Worm (Caenorhabditis elegans) whole organism, L1 larva: ENCODE measurements around the gene H03G16.5.
A peak's percentile ranks its signal among the peaks of the same experiment; 100 is the strongest.

Source experiments
- aha-1 ChIP-seq: fragments of 150-350 bp; optimal IDR thresholded peaks from 2 replicates; lab custom pipeline; 2014; ENCODE audit warnings: missing biosample characterization, missing genetic modification characterization
- alr-1 ChIP-seq: fragments of 200-800 bp; sonication (Bioruptor generic); optimal IDR thresholded peaks from 2 replicates; lab custom pipeline; 2018; ENCODE audit warnings: borderline replicate concordance, mild to moderate bottlenecking, missing genetic modification characterization, missing compliant biosample characterization
- aly-2 ChIP-seq: fragments of 150-350 bp; optimal IDR thresholded peaks from 2 replicates; lab custom pipeline; 2014; ENCODE audit warnings: missing biosample characterization, missing genetic modification characterization
- ama-1 ChIP-seq: fragments of 150-350 bp; optimal IDR thresholded peaks from 2 replicates; lab custom pipeline; 2014
- blmp-1 ChIP-seq: fragments of 150-350 bp; optimal IDR thresholded peaks from 2 replicates; lab custom pipeline; 2014; ENCODE audit warnings: missing biosample characterization, missing genetic modification characterization
- ceh-63 ChIP-seq: fragments of 200-800 bp; sonication (Bioruptor generic); optimal IDR thresholded peaks from 2 replicates; lab custom pipeline; 2018; ENCODE audit warnings: mild to moderate bottlenecking, missing genetic modification characterization, missing compliant biosample characterization
- ceh-82 ChIP-seq, 3 experiments: fragments of 150-350 bp in 1 of 3; sonication (generic microtip) in 2 of 3; optimal IDR thresholded peaks; 2 replicates each; lab custom pipeline; 2014 to 2017; ENCODE audit warnings: missing biosample characterization in 3 of 3, missing genetic modification characterization in 3 of 3
- ces-1 ChIP-seq: fragments of 150-350 bp; optimal IDR thresholded peaks from 2 replicates; lab custom pipeline; 2014; ENCODE audit warnings: missing biosample characterization, missing genetic modification reagents, missing genetic modification characterization
- egl-27 ChIP-seq, 2 experiments: fragments of 150-350 bp in 1 of 2; sonication (generic microtip); optimal IDR thresholded peaks; 3 replicates each; lab custom pipeline; 2017 to 2018; ENCODE audit warnings: missing biosample characterization in 2 of 2, missing genetic modification characterization in 2 of 2, missing genetic modification reagents in 2 of 2
- ets-5 ChIP-seq: fragments of 200-800 bp; sonication (Bioruptor generic); IDR thresholded peaks from 2 replicates; pipeline ENCODE4 v1.3.6; 2022; ENCODE audit warnings: missing genetic modification characterization, missing compliant biosample characterization
- hlh-4 ChIP-seq: sonication (generic microtip); optimal IDR thresholded peaks from 2 replicates; lab custom pipeline; 2016; ENCODE audit warnings: mild to moderate bottlenecking, missing genetic modification characterization, missing compliant biosample characterization
- hpl-2 ChIP-seq: fragments of 150-350 bp; optimal IDR thresholded peaks from 2 replicates; lab custom pipeline; 2014; ENCODE audit warnings: missing biosample characterization, missing genetic modification reagents, missing genetic modification characterization
- lin-14 ChIP-seq: fragments of 200-800 bp; sonication (Bioruptor generic); optimal IDR thresholded peaks from 2 replicates; lab custom pipeline; 2018; ENCODE audit warnings: mild to moderate bottlenecking, missing genetic modification characterization, moderate library complexity, missing compliant biosample characterization
- lin-35 ChIP-seq, 2 experiments: fragments of 150-350 bp; optimal IDR thresholded peaks; 2 replicates each; lab custom pipeline; 2014; ENCODE audit warnings: missing biosample characterization in 2 of 2, missing genetic modification characterization in 2 of 2, missing genetic modification reagents in 2 of 2
- lir-3 ChIP-seq: sonication (generic microtip); optimal IDR thresholded peaks from 2 replicates; lab custom pipeline; 2016; ENCODE audit warnings: mild to moderate bottlenecking, missing genetic modification characterization, moderate library complexity, missing compliant biosample characterization; ENCODE audit not compliant: poor library complexity
- mab-9 ChIP-seq: fragments of 200-800 bp; sonication (Bioruptor generic); IDR thresholded peaks from 2 replicates; pipeline ENCODE4 v1.3.6; 2022; ENCODE audit warnings: missing genetic modification reagents, missing genetic modification characterization, missing compliant biosample characterization
- mef-2 ChIP-seq: fragments of 150-350 bp; optimal IDR thresholded peaks from 2 replicates; lab custom pipeline; 2014; ENCODE audit warnings: missing biosample characterization, missing genetic modification characterization
- mep-1 ChIP-seq: fragments of 150-350 bp; optimal IDR thresholded peaks from 2 replicates; lab custom pipeline; 2014; ENCODE audit warnings: missing biosample characterization, missing genetic modification characterization
- nhr-11 ChIP-seq: fragments of 150-350 bp; optimal IDR thresholded peaks from 2 replicates; lab custom pipeline; 2014; ENCODE audit warnings: missing biosample characterization, missing genetic modification characterization
- nhr-12 ChIP-seq: sonication (generic microtip); optimal IDR thresholded peaks from 2 replicates; lab custom pipeline; 2017; ENCODE audit warnings: missing biosample characterization, missing genetic modification characterization
- nhr-47 ChIP-seq: sonication (generic microtip); optimal IDR thresholded peaks from 2 replicates; lab custom pipeline; 2016; ENCODE audit warnings: mild to moderate bottlenecking, missing genetic modification characterization, moderate library complexity, missing compliant biosample characterization
- nhr-76 ChIP-seq: sonication (generic microtip); optimal IDR thresholded peaks from 2 replicates; lab custom pipeline; 2017; ENCODE audit warnings: missing biosample characterization, missing genetic modification characterization
- nhr-84 ChIP-seq: sonication (generic microtip); optimal IDR thresholded peaks from 2 replicates; lab custom pipeline; 2017; ENCODE audit warnings: missing biosample characterization, missing genetic modification characterization
- pag-3 ChIP-seq: sonication (generic microtip); optimal IDR thresholded peaks from 2 replicates; lab custom pipeline; 2017; ENCODE audit warnings: missing genetic modification characterization, mild to moderate bottlenecking, missing compliant biosample characterization, antibody characterized with exemption, borderline replicate concordance; ENCODE audit not compliant: insufficient read depth
- pqm-1 ChIP-seq: sonication (generic microtip); optimal IDR thresholded peaks from 3 replicates; lab custom pipeline; 2017; ENCODE audit warnings: missing biosample characterization, missing genetic modification characterization
- rnt-1 ChIP-seq: sonication (generic microtip); optimal IDR thresholded peaks from 2 replicates; lab custom pipeline; 2016; ENCODE audit warnings: mild to moderate bottlenecking, missing genetic modification characterization, moderate library complexity, missing compliant biosample characterization
- snpc-4 ChIP-seq: fragments of 150-350 bp; optimal IDR thresholded peaks from 2 replicates; lab custom pipeline; 2014; ENCODE audit warnings: missing biosample characterization, missing genetic modification characterization
- snu-23 ChIP-seq: sonication (generic microtip); optimal IDR thresholded peaks from 2 replicates; lab custom pipeline; 2016; ENCODE audit warnings: missing genetic modification characterization, missing compliant biosample characterization
- sup-37 ChIP-seq: fragments of 200-800 bp; sonication (Bioruptor generic); optimal IDR thresholded peaks from 2 replicates; lab custom pipeline; 2018; ENCODE audit warnings: mild to moderate bottlenecking, missing genetic modification characterization, missing compliant biosample characterization
- tbx-2 ChIP-seq: sonication (generic microtip); optimal IDR thresholded peaks from 2 replicates; lab custom pipeline; 2016; ENCODE audit warnings: missing genetic modification characterization, missing compliant biosample characterization
- unc-86 ChIP-seq: sonication (generic microtip); optimal IDR thresholded peaks from 2 replicates; lab custom pipeline; 2016; ENCODE audit warnings: missing genetic modification characterization, missing compliant biosample characterization
- vab-15 ChIP-seq: sonication (generic microtip); optimal IDR thresholded peaks from 2 replicates; lab custom pipeline; 2017; ENCODE audit warnings: missing genotype, mild to moderate bottlenecking, missing genetic modification characterization, missing compliant biosample characterization
- ztf-11 ChIP-seq, 2 experiments: sonication (generic microtip); optimal IDR thresholded peaks; 2 replicates each; lab custom pipeline; 2016 to 2017; ENCODE audit warnings: missing genetic modification characterization in 2 of 2, missing biosample characterization in 1 of 2, missing compliant biosample characterization in 1 of 2

H03G16.5 gene

DNA sequence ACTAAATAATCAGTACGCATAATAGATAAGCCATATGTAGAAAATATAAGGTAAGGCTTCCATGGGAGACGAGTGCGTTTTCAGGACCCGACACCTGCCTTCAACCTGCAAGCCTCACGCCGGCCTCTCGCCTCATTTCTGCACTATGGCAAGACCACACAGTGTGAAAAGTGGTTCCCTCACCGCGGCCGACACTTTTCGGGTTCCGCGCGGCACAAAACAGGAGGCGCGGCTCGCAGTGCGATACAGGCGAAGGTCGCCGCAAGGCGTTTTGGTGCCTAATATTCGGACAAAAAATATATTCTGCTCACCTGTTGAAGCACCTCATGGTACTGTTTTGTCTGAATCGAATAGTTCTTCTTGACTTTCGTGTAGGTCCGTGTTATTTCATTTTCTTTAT is 13.5 kb upstream of the H03G16.5 start:
- peak; percentile 54 for TF ChIP-seq snpc-4 (tag; lab: Kevin White, UChicago)
- no peak for TF ChIP-seq ztf-11 (tag; optimal IDR thresholded peaks at IDR 0.05; lab: Kevin White, UChicago)

DNA sequence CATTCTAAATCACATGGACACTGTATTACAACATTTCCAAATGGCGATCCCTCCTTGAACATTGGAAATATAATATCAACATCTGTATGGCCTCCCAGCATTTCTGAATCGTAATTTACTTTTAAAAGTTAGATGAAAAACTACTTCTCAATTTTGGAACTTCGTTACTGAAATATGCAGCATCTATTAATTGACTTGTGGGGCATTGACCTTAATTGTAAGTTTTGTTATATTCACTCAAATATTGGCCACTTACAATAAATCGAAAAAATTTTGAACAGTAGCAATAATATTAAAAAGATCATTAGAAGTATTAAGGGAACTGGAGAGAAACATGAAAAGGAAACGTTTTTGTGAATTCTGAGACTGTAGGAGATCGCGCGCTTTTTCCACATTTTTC is 12.6 kb upstream of the H03G16.5 start, which contains the start of gene mam-6:
mam-6 (minus strand) TSS at position 101 of the 400 bp plus-strand sequence.
- TF ChIP-seq pqm-1 (tag; lab: Kevin White, UChicago) (no peak), pag-3 (tag; lab: Kevin White, UChicago) (no peak), snpc-4 (tag; lab: Kevin White, UChicago) (no peak), nhr-84 (tag; lab: Kevin White, UChicago) (no peak), unc-86 (no peak), nhr-11 (tag; lab: Kevin White, UChicago) (no peak)

DNA sequence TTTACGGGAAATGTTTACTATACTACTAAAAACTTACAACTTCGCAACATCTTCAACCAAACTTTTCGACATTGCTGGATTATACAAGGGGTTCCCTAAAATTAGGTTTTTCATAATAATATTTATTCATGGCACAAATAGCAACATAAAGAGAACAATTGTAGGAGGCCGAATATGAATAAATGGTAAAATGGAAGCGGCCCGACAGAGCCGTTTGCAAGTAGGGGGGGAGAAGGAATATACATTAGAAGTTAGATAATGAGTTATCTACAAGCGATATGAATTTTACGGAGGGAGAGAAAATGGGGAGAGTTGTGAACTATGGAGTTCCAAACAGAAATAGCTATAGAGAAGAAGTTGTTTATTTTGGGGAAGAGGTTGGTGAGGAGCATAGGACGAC is 3.7 kb upstream of the H03G16.5 start, which contains the start of gene fbxa-96:
fbxa-96 (minus strand) TSS at position 101 of the 400 bp plus-strand sequence.
- TF ChIP-seq ama-1 (lab: Kevin White, UChicago) (no peak), nhr-84 (tag; lab: Kevin White, UChicago) (no peak), vab-15 (tag; lab: Kevin White, UChicago) (no peak), rnt-1 (tag; lab: Kevin White, UChicago) (no peak), hlh-4 (no peak), ces-1 (GFP tag; lab: Kevin White, UChicago) (no peak), sup-37 (GFP tag; lab: Kevin White, UChicago) (no peak), egl-27 (tag; optimal IDR thresholded peaks at IDR 0.05; lab: Kevin White, UChicago) (no peak), aly-2 (no peak), hpl-2 (GFP tag; lab: Kevin White, UChicago) (no peak)
- TF ChIP-seq, all 84 proteins: peak for 0

DNA sequence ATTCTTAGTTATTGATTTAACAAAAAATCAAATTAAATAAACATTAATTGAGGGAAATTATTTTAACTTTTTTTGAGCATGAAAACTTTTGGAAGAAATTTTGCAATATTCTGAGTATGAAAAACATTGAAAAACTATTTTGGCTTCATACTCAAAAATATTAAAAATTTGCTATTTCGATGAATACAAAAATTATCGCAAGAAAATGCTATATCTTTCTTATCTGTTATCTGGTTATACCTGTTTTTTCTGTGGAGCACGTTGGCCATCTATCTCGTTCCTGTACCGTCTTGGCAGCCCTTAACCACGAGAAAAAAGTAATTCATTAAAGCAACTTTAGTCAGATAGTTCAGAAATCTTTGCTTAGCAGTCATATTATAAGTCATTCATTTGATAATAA is 1.3 kb upstream of the H03G16.5 start:
- TF ChIP-seq tbx-2 (tag; lab: Kevin White, UChicago) (no peak), aha-1 (tag; lab: Kevin White, UChicago) (no peak), nhr-12 (tag; lab: Kevin White, UChicago) (no peak), lin-35 (GFP tag; optimal IDR thresholded peaks at IDR 0.05; lab: Kevin White, UChicago) (no peak), ceh-63 (GFP tag; lab: Kevin White, UChicago) (no peak), nhr-76 (tag; lab: Kevin White, UChicago) (no peak), hpl-2 (GFP tag; lab: Kevin White, UChicago) (no peak), hlh-4 (no peak), mab-9 (no peak), nhr-11 (tag; lab: Kevin White, UChicago) (no peak), ceh-82 (tag; optimal IDR thresholded peaks at IDR 0.05; lab: Kevin White, UChicago) (no peak), alr-1 (tag; lab: Kevin White, UChicago) (no peak), lir-3 (tag; lab: Kevin White, UChicago) (no peak), nhr-47 (tag; lab: Kevin White, UChicago) (no peak)

DNA sequence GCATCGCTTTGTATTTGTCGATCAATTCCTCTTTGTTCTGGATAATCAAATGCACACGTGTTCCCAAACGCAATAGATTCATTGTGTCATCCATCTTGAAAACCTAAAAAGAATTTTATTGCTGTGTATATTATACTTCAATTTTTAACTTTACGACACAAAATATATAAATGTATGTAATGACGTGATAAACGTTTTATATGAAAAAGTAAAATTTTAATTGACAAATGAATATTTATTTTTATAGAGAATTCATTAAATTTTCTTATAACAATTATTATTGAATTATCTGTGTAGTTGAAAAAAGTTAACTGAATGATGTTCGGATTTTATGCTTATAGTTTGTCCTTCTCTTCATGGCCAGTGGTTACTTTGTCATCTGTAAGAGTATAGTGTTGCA is 723 bp downstream of the H03G16.5 start, which contains the start of gene H03G16.7:
H03G16.7 (minus strand) TSS at position 101 of the 400 bp plus-strand sequence.
- TF ChIP-seq aha-1 (tag; lab: Kevin White, UChicago) (no peak), mef-2 (tag; lab: Kevin White, UChicago) (no peak), ets-5 (no peak), snpc-4 (tag; lab: Kevin White, UChicago) (no peak), blmp-1 (tag; lab: Kevin White, UChicago) (no peak), lin-14 (GFP tag; lab: Kevin White, UChicago) (no peak), snu-23 (GFP tag; lab: Kevin White, UChicago) (no peak), alr-1 (tag; lab: Kevin White, UChicago) (no peak), mep-1 (no peak), vab-15 (tag; lab: Kevin White, UChicago) (no peak)
